Worm (Caenorhabditis elegans): Measurements from ENCODE around the gene T22B2.1.

ce11 chrX:3957475-3958204, 31.8 kb downstream of the T22B2.1 start:
- TF ChIP-seq nhr-76 (tag; optimal IDR thresholded peaks at IDR 0.05) (no peak), elt-1 (tag; optimal IDR thresholded peaks at IDR 0.05) (no peak), zag-1 (tag; optimal IDR thresholded peaks at IDR 0.05) (no peak), unc-62 (GFP tag; optimal IDR thresholded peaks at IDR 0.05) (no peak), lin-15B (tag; optimal IDR thresholded peaks at IDR 0.05) (no peak)
